Worm (Caenorhabditis elegans) whole organism, L4 larva: ENCODE results near the gene M04D8.4.

Experiments used
- D1046.2 ChIP-seq: fragments of 200-800 bp; sonication (Bioruptor generic); IDR thresholded peaks from 2 replicates; pipeline ENCODE4 v1.3.6; 2022; ENCODE audit warnings: missing genetic modification characterization, missing compliant biosample characterization
- T26A8.4 ChIP-seq: fragments of 200-800 bp; sonication (Bioruptor generic); IDR thresholded peaks from 2 replicates; pipeline ENCODE4 v1.3.6; 2022; ENCODE audit warnings: missing genetic modification characterization, missing compliant biosample characterization
- Y5F2A.4 ChIP-seq: fragments of 200-800 bp; sonication (Bioruptor generic); optimal IDR thresholded peaks from 2 replicates; lab custom pipeline; 2018; ENCODE audit warnings: mild to moderate bottlenecking, missing genetic modification characterization, missing compliant biosample characterization
- ZK546.5 ChIP-seq, 2 experiments: sonication (generic microtip); optimal IDR thresholded peaks; 2 replicates each; lab custom pipeline; 2017; ENCODE audit warnings: missing biosample characterization in 2 of 2, missing genetic modification characterization in 2 of 2
- aha-1 ChIP-seq: fragments of 150-350 bp; peaks from one replicate; lab custom pipeline; 2014; ENCODE audit warnings: missing biosample characterization, missing genetic modification characterization
- aly-2 ChIP-seq: sonication (generic microtip); optimal IDR thresholded peaks from 2 replicates; lab custom pipeline; 2018; ENCODE audit warnings: missing biosample characterization, missing genetic modification characterization
- arid-1 ChIP-seq: fragments of 200-800 bp; sonication (Bioruptor generic); conservative IDR thresholded peaks from 2 replicates; pipeline ENCODE4 v1.3.6; 2022; ENCODE audit warnings: missing genetic modification reagents, missing genetic modification characterization, missing compliant biosample characterization
- attf-4 ChIP-seq: sonication (generic microtip); optimal IDR thresholded peaks from 3 replicates; lab custom pipeline; 2017; ENCODE audit warnings: missing biosample characterization, missing genetic modification characterization
- ceh-20 ChIP-seq: fragments of 200-800 bp; sonication (Bioruptor generic); IDR thresholded peaks from 2 replicates; pipeline ENCODE4 v1.3.6; 2022; ENCODE audit warnings: missing genetic modification reagents, missing genetic modification characterization, missing compliant biosample characterization
- ceh-44 ChIP-seq: fragments of 200-800 bp; sonication (Bioruptor generic); IDR thresholded peaks from 2 replicates; pipeline ENCODE4 v1.3.6; 2022; ENCODE audit warnings: missing genetic modification reagents, missing genetic modification characterization, missing compliant biosample characterization
- dmd-6 ChIP-seq: fragments of 200-800 bp; sonication (Bioruptor generic); IDR thresholded peaks from 2 replicates; pipeline ENCODE4 v1.3.6; 2022; ENCODE audit warnings: missing genetic modification reagents, missing genetic modification characterization, missing compliant biosample characterization
- dmd-9 ChIP-seq: fragments of 200-800 bp; sonication (Bioruptor generic); IDR thresholded peaks from 2 replicates; pipeline ENCODE4 v1.3.6; 2022; ENCODE audit warnings: missing genetic modification reagents, missing genetic modification characterization, missing compliant biosample characterization
- dpl-1 ChIP-seq: fragments of 150-350 bp; optimal IDR thresholded peaks from 2 replicates; lab custom pipeline; 2014; ENCODE audit warnings: missing biosample characterization, missing genetic modification reagents, missing genetic modification characterization
- egl-27 ChIP-seq: sonication (generic microtip); optimal IDR thresholded peaks from 3 replicates; lab custom pipeline; 2017; ENCODE audit warnings: missing biosample characterization, missing genetic modification reagents, missing genetic modification characterization
- egl-43 ChIP-seq: fragments of 200-800 bp; sonication (Bioruptor generic); IDR thresholded peaks from 2 replicates; pipeline ENCODE4 v1.3.6; 2022; ENCODE audit warnings: missing genetic modification reagents, missing genetic modification characterization, missing compliant biosample characterization
- fkh-10 ChIP-seq: fragments of 150-350 bp; optimal IDR thresholded peaks from 2 replicates; lab custom pipeline; 2014; ENCODE audit warnings: missing biosample characterization, missing genetic modification reagents, missing genetic modification characterization
- hlh-30 ChIP-seq: sonication (generic microtip); optimal IDR thresholded peaks from 2 replicates; lab custom pipeline; 2017; ENCODE audit warnings: antibody characterized with exemption, mild to moderate bottlenecking, missing genetic modification characterization, missing compliant biosample characterization; ENCODE audit not compliant: insufficient read depth
- hmg-1.1 ChIP-seq: fragments of 200-800 bp; sonication (Bioruptor generic); IDR thresholded peaks from 2 replicates; pipeline ENCODE4 v1.3.6; 2022; ENCODE audit warnings: missing genetic modification reagents, missing genetic modification characterization, missing compliant biosample characterization
- jun-1 ChIP-seq: fragments of 150-350 bp; optimal IDR thresholded peaks from 2 replicates; lab custom pipeline; 2014; ENCODE audit warnings: missing biosample characterization, missing genetic modification reagents, missing genetic modification characterization
- lin-38 ChIP-seq: fragments of 200-800 bp; sonication (Bioruptor generic); IDR thresholded peaks from 2 replicates; pipeline ENCODE4 v1.3.6; 2022; ENCODE audit warnings: missing genetic modification reagents, missing genetic modification characterization, missing compliant biosample characterization
- lin-39 ChIP-seq: fragments of 150-350 bp; optimal IDR thresholded peaks from 2 replicates; lab custom pipeline; 2014; ENCODE audit warnings: missing biosample characterization, missing genetic modification reagents, missing genetic modification characterization
- lsy-2 ChIP-seq, 2 experiments: fragments of 150-350 bp in 1 of 2; sonication (generic microtip) in 1 of 2; optimal IDR thresholded peaks; 2 replicates each; lab custom pipeline; 2014 to 2017; ENCODE audit warnings: missing biosample characterization in 2 of 2, missing genetic modification characterization in 2 of 2
- mdl-1 ChIP-seq, 2 experiments: fragments of 150-350 bp in 1 of 2; sonication (generic microtip) in 1 of 2; optimal IDR thresholded peaks; 2 replicates each; lab custom pipeline; 2014 to 2017; ENCODE audit warnings: missing biosample characterization in 2 of 2, missing genetic modification characterization in 2 of 2
- mxl-2 ChIP-seq: fragments of 200-800 bp; sonication (Bioruptor generic); conservative IDR thresholded peaks from 2 replicates; pipeline ENCODE4 v1.3.6; 2022; ENCODE audit warnings: missing genetic modification reagents, missing genetic modification characterization, missing compliant biosample characterization
- nhr-10 ChIP-seq: fragments of 150-350 bp; optimal IDR thresholded peaks from 2 replicates; lab custom pipeline; 2014; ENCODE audit warnings: missing biosample characterization, missing genetic modification characterization
- nhr-41 ChIP-seq: fragments of 200-800 bp; sonication (Bioruptor generic); IDR thresholded peaks from 2 replicates; pipeline ENCODE4 v1.3.6; 2022; ENCODE audit warnings: missing genetic modification reagents, missing genetic modification characterization, missing compliant biosample characterization
- nhr-42 ChIP-seq: fragments of 200-800 bp; sonication (Bioruptor generic); IDR thresholded peaks from 2 replicates; pipeline ENCODE4 v1.3.6; 2022; ENCODE audit warnings: missing genetic modification characterization, missing compliant biosample characterization
- pha-4 ChIP-seq, 2 experiments: fragments of 150-350 bp in 1 of 2; fragments of 200-800 bp in 1 of 2; sonication (Bioruptor generic) in 1 of 2; IDR thresholded peaks in 1 of 2; optimal IDR thresholded peaks in 1 of 2; 2 replicates each; pipeline versions ENCODE4 v1.3.6 to Lab custom; 2014 to 2022; ENCODE audit warnings: missing genetic modification characterization in 2 of 2, missing genetic modification reagents in 2 of 2, missing biosample characterization in 1 of 2, missing compliant biosample characterization in 1 of 2
- php-3 ChIP-seq: fragments of 200-800 bp; sonication (Bioruptor generic); IDR thresholded peaks from 2 replicates; pipeline ENCODE4 v1.3.6; 2022; ENCODE audit warnings: missing genetic modification reagents, missing genetic modification characterization, missing compliant biosample characterization
- pqm-1 ChIP-seq: sonication (generic microtip); optimal IDR thresholded peaks from 2 replicates; lab custom pipeline; 2017; ENCODE audit warnings: missing biosample characterization, missing genetic modification characterization
- rbr-2 ChIP-seq: sonication (generic microtip); optimal IDR thresholded peaks from 2 replicates; lab custom pipeline; 2016; ENCODE audit warnings: missing genotype, missing genetic modification characterization, missing compliant biosample characterization
- sdz-12 ChIP-seq: fragments of 200-800 bp; sonication (Bioruptor generic); optimal IDR thresholded peaks from 2 replicates; lab custom pipeline; 2018; ENCODE audit warnings: mild to moderate bottlenecking, missing genetic modification characterization, missing compliant biosample characterization
- snpc-1.2 ChIP-seq: fragments of 200-800 bp; sonication (Bioruptor generic); IDR thresholded peaks from 2 replicates; pipeline ENCODE4 v1.3.6; 2022; ENCODE audit warnings: missing genetic modification reagents, missing genetic modification characterization, missing compliant biosample characterization
- unc-62 ChIP-seq, 3 experiments: fragments of 150-350 bp in 1 of 3; sonication (generic microtip); optimal IDR thresholded peaks in 2 of 3; peaks in 1 of 3; 1 replicate in 1 of 3; 2 replicates in 2 of 3; lab custom pipeline; 2014 to 2017; ENCODE audit warnings: missing biosample characterization in 3 of 3, missing genetic modification characterization in 3 of 3, missing genetic modification reagents in 3 of 3, missing genotype in 1 of 3
- vab-7 ChIP-seq: fragments of 200-800 bp; sonication (Bioruptor generic); IDR thresholded peaks from 2 replicates; pipeline ENCODE4 v1.3.6; 2022; ENCODE audit warnings: missing genetic modification reagents, missing genetic modification characterization, missing compliant biosample characterization
- zag-1 ChIP-seq: fragments of 150-350 bp; optimal IDR thresholded peaks from 2 replicates; lab custom pipeline; 2014; ENCODE audit warnings: missing biosample characterization, missing genetic modification characterization
- zfp-2 ChIP-seq: sonication (generic microtip); optimal IDR thresholded peaks from 2 replicates; lab custom pipeline; 2016; ENCODE audit warnings: mild to moderate bottlenecking, missing genetic modification characterization, missing compliant biosample characterization
- zfp-3 ChIP-seq: fragments of 200-800 bp; sonication (Bioruptor generic); conservative IDR thresholded peaks from 2 replicates; pipeline ENCODE4 v1.3.6; 2022; ENCODE audit warnings: missing genetic modification reagents, missing genetic modification characterization, missing compliant biosample characterization
- ztf-11 ChIP-seq: fragments of 150-350 bp; optimal IDR thresholded peaks from 2 replicates; lab custom pipeline; 2014; ENCODE audit warnings: missing biosample characterization, missing genetic modification characterization
- ztf-7 ChIP-seq: fragments of 150-350 bp; optimal IDR thresholded peaks from 2 replicates; lab custom pipeline; 2014; ENCODE audit warnings: missing biosample characterization, missing genetic modification characterization

Gene M04D8.4

DNA sequence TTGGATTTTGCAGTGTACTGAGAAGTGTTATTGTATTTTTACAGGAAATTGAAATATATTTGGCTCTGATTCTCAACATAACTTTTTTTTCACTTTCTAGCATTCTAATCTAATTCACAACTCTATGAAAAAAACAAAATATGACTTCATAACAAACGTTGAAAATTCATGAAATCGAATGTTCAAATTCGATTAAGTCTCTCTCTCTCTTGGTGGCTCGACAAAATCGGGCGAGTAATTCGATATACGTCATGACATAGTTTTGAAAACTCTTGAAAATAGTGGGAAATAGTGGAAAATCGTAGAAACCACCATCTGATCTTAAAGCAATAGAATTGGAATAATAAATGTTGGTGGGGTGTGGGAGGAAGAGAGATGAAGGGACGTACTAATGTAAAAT is 12.4 kb downstream of the M04D8.4 start:
- TF ChIP-seq Y5F2A.4 (GFP tag; lab: Kevin White, UChicago) (no peak), ceh-44 (GFP tag; lab: Robert Waterston, UW) (no peak), vab-7 (GFP tag; lab: Robert Waterston, UW) (no peak), dmd-9 (no peak), ztf-11 (tag; lab: Kevin White, UChicago) (no peak), zfp-2 (tag; lab: Kevin White, UChicago) (no peak)

ce11 chrIII:10016413-10017051 is 13.9 kb downstream of the M04D8.4 start, which contains the start of gene rgs-1:
Gene rgs-1, minus strand, starts transcription at chrIII:10016558.
- peak; percentile 56 for TF ChIP-seq rbr-2
- peak in 1 of 2 experiments; percentile 95 for TF ChIP-seq unc-62 (GFP tag; optimal IDR thresholded peaks at IDR 0.05 in 1 of 2; lab: Kevin White, UChicago)
- no peak for TF ChIP-seq unc-62 (tag; optimal IDR thresholded peaks at IDR 0.05; lab: Kevin White, UChicago)
- peak; percentile 64 for TF ChIP-seq hmg-1.1 (GFP tag; lab: Robert Waterston, UW)
- TF ChIP-seq lsy-2 (tag; optimal IDR thresholded peaks at IDR 0.05; lab: Kevin White, UChicago): peak; percentile 45 to 53
- no peak for TF ChIP-seq attf-4 (tag; lab: Kevin White, UChicago)
- no peak for TF ChIP-seq ztf-7
- peak; percentile 32 for TF ChIP-seq aha-1
- TF ChIP-seq T26A8.4 (GFP tag; lab: Robert Waterston, UW): no peak
- TF ChIP-seq mdl-1 (tag; optimal IDR thresholded peaks at IDR 0.05; lab: Kevin White, UChicago): peak in 1 of 2 experiments; percentile 85
- TF ChIP-seq hlh-30: peak; percentile 89
- TF ChIP-seq egl-27 (tag; lab: Kevin White, UChicago): no peak
- TF ChIP-seq fkh-10: peak; percentile 37
- TF ChIP-seq snpc-1.2 (GFP tag; lab: Robert Waterston, UW): no peak
- TF ChIP-seq, all 104 proteins: peak for 8

- TF ChIP-seq php-3 (GFP tag; lab: Robert Waterston, UW) (no peak), aly-2 (no peak), lin-39 (tag; lab: Kevin White, UChicago) (no peak), pha-4 (GFP tag; IDR thresholded peaks at IDR 0.05; lab: Robert Waterston, UW) (no peak), pha-4 (tag; optimal IDR thresholded peaks at IDR 0.05; lab: Kevin White, UChicago) (no peak), mxl-2 (no peak), ztf-7 (no peak), arid-1 (GFP tag; lab: Robert Waterston, UW) (no peak), zfp-3 (GFP tag; lab: Robert Waterston, UW) (no peak), D1046.2 (GFP tag; lab: Robert Waterston, UW) (no peak), sdz-12 (GFP tag; lab: Kevin White, UChicago) (no peak)
- TF ChIP-seq, all 104 proteins: peak for 0
These were observed 18.3 kb downstream of the M04D8.4 start, which contains the start of gene C05B5.16 for ce11 chrIII:10012136-10012535. Gene C05B5.16, plus strand, starts transcription at chrIII:10012436.

- TF ChIP-seq dmd-6 (GFP tag; lab: Robert Waterston, UW) (no peak), nhr-41 (GFP tag; lab: Robert Waterston, UW) (no peak), egl-43 (GFP tag; lab: Robert Waterston, UW) (no peak), zag-1 (no peak), ceh-20 (GFP tag; lab: Robert Waterston, UW) (no peak), pqm-1 (tag; lab: Kevin White, UChicago) (no peak), nhr-42 (GFP tag; lab: Robert Waterston, UW) (no peak), ZK546.5 (tag; optimal IDR thresholded peaks at IDR 0.05; lab: Kevin White, UChicago) (no peak), php-3 (GFP tag; lab: Robert Waterston, UW) (no peak), nhr-10 (tag; lab: Kevin White, UChicago) (no peak), hlh-30 (no peak), jun-1 (tag; lab: Kevin White, UChicago) (no peak), pha-4 (GFP tag; IDR thresholded peaks at IDR 0.05; lab: Robert Waterston, UW) (no peak), pha-4 (tag; optimal IDR thresholded peaks at IDR 0.05; lab: Kevin White, UChicago) (no peak), lin-38 (GFP tag; lab: Robert Waterston, UW) (no peak), dpl-1 (GFP tag; lab: Kevin White, UChicago) (no peak)
These were observed 20.3 kb downstream of the M04D8.4 start, which contains the start of gene fbxa-155 for ce11 chrIII:10010117-10010516. Gene fbxa-155, minus strand, starts transcription at chrIII:10010217.
